Worm (Caenorhabditis elegans) whole organism, L2 larva: ENCODE data around the gene bus-18.

ENCODE experiments used
- C34F6.9 ChIP-seq: fragments of 150-350 bp; optimal IDR thresholded peaks from 2 replicates; lab custom pipeline; 2014; ENCODE audit warnings: missing biosample characterization, missing genetic modification characterization
- F13H6.1 ChIP-seq: sonication (generic microtip); optimal IDR thresholded peaks from 2 replicates; lab custom pipeline; 2016; ENCODE audit warnings: missing genetic modification characterization, missing compliant biosample characterization
- Y55F3AM.14 ChIP-seq: fragments of 200-800 bp; sonication (Bioruptor generic); optimal IDR thresholded peaks from 2 replicates; lab custom pipeline; 2018; ENCODE audit warnings: mild to moderate bottlenecking, missing genetic modification characterization, missing compliant biosample characterization
- ZK546.5 ChIP-seq: sonication (generic microtip); optimal IDR thresholded peaks from 2 replicates; lab custom pipeline; 2017; ENCODE audit warnings: missing biosample characterization, missing genetic modification characterization
- alr-1 ChIP-seq: fragments of 150-350 bp; optimal IDR thresholded peaks from 2 replicates; lab custom pipeline; 2014; ENCODE audit warnings: missing biosample characterization, missing genetic modification characterization
- aly-2 ChIP-seq: fragments of 150-350 bp; optimal IDR thresholded peaks from 2 replicates; lab custom pipeline; 2014; ENCODE audit warnings: missing biosample characterization, missing genetic modification characterization
- blmp-1 ChIP-seq: sonication (generic microtip); optimal IDR thresholded peaks from 2 replicates; lab custom pipeline; 2017; ENCODE audit warnings: missing genetic modification characterization, mild to moderate bottlenecking, missing compliant biosample characterization, antibody characterized with exemption, moderate library complexity; ENCODE audit not compliant: insufficient read depth
- crh-2 ChIP-seq: sonication (generic microtip); optimal IDR thresholded peaks from 2 replicates; lab custom pipeline; 2017; ENCODE audit warnings: missing biosample characterization, missing genetic modification characterization
- egl-27 ChIP-seq: sonication (generic microtip); optimal IDR thresholded peaks from 3 replicates; lab custom pipeline; 2017; ENCODE audit warnings: missing biosample characterization, missing genetic modification reagents, missing genetic modification characterization
- elt-1 ChIP-seq: fragments of 150-350 bp; optimal IDR thresholded peaks from 2 replicates; lab custom pipeline; 2014; ENCODE audit warnings: missing biosample characterization, missing genetic modification characterization
- elt-3 ChIP-seq: sonication (generic microtip); optimal IDR thresholded peaks from 2 replicates; lab custom pipeline; 2017; ENCODE audit warnings: missing biosample characterization, missing genetic modification characterization
- fos-1 ChIP-seq: fragments of 150-350 bp; optimal IDR thresholded peaks from 2 replicates; lab custom pipeline; 2014; ENCODE audit warnings: missing biosample characterization, missing genetic modification characterization
- gmeb-1 ChIP-seq: fragments of 150-350 bp; optimal IDR thresholded peaks from 2 replicates; lab custom pipeline; 2014; ENCODE audit warnings: missing biosample characterization, missing genetic modification characterization
- lin-13 ChIP-seq: fragments of 150-350 bp; optimal IDR thresholded peaks from 2 replicates; lab custom pipeline; 2014; ENCODE audit warnings: missing biosample characterization, missing genetic modification reagents, missing genetic modification characterization
- lin-39 ChIP-seq: fragments of 150-350 bp; optimal IDR thresholded peaks from 2 replicates; lab custom pipeline; 2014; ENCODE audit warnings: missing biosample characterization, missing genetic modification reagents, missing genetic modification characterization
- lsy-2 ChIP-seq, 2 experiments: fragments of 150-350 bp in 1 of 2; sonication (generic microtip) in 1 of 2; optimal IDR thresholded peaks; 2 replicates each; lab custom pipeline; 2014 to 2017; ENCODE audit warnings: missing biosample characterization in 2 of 2, missing genetic modification characterization in 2 of 2
- mab-5 ChIP-seq: fragments of 150-350 bp; optimal IDR thresholded peaks from 2 replicates; lab custom pipeline; 2014; ENCODE audit warnings: missing biosample characterization, missing genetic modification characterization
- mbf-1 ChIP-seq: sonication (generic microtip); optimal IDR thresholded peaks from 2 replicates; lab custom pipeline; 2017; ENCODE audit warnings: missing biosample characterization, missing genetic modification characterization
- mdl-1 ChIP-seq, 2 experiments: fragments of 150-350 bp in 1 of 2; sonication (generic microtip) in 1 of 2; optimal IDR thresholded peaks; 2 replicates each; lab custom pipeline; 2017; ENCODE audit warnings: missing biosample characterization in 2 of 2, missing genetic modification characterization in 2 of 2
- nhr-12 ChIP-seq: fragments of 150-350 bp; optimal IDR thresholded peaks from 2 replicates; lab custom pipeline; 2014; ENCODE audit warnings: missing biosample characterization, missing genetic modification characterization
- nhr-129 ChIP-seq: fragments of 150-350 bp; optimal IDR thresholded peaks from 2 replicates; lab custom pipeline; 2014; ENCODE audit warnings: missing biosample characterization, missing genetic modification characterization
- nhr-21 ChIP-seq: fragments of 150-350 bp; optimal IDR thresholded peaks from 2 replicates; lab custom pipeline; 2014; ENCODE audit warnings: missing biosample characterization, missing genetic modification characterization
- nhr-237 ChIP-seq: fragments of 150-350 bp; optimal IDR thresholded peaks from 2 replicates; lab custom pipeline; 2014; ENCODE audit warnings: missing biosample characterization, missing genetic modification characterization
- nhr-25 ChIP-seq: fragments of 150-350 bp; sonication (generic microtip); optimal IDR thresholded peaks from 3 replicates; lab custom pipeline; 2014; ENCODE audit warnings: missing biosample characterization, missing genetic modification characterization
- nhr-77 ChIP-seq: fragments of 150-350 bp; optimal IDR thresholded peaks from 2 replicates; lab custom pipeline; 2014; ENCODE audit warnings: missing biosample characterization, missing genetic modification characterization
- peb-1 ChIP-seq: fragments of 150-350 bp; optimal IDR thresholded peaks from 2 replicates; lab custom pipeline; 2014; ENCODE audit warnings: missing biosample characterization, missing genetic modification characterization
- sem-4 ChIP-seq: fragments of 150-350 bp; optimal IDR thresholded peaks from 2 replicates; lab custom pipeline; 2014; ENCODE audit warnings: missing biosample characterization, missing genetic modification reagents, missing genetic modification characterization
- skn-1 ChIP-seq: sonication (generic microtip); optimal IDR thresholded peaks from 2 replicates; lab custom pipeline; 2017; ENCODE audit warnings: missing biosample characterization, missing genetic modification characterization
- sma-3 ChIP-seq: sonication (generic microtip); optimal IDR thresholded peaks from 2 replicates; lab custom pipeline; 2016; ENCODE audit warnings: missing genetic modification reagents, missing genetic modification characterization, missing compliant biosample characterization
- sma-9 ChIP-seq, 2 experiments: fragments of 150-350 bp in 1 of 2; sonication (generic microtip) in 1 of 2; optimal IDR thresholded peaks; 2 replicates each; lab custom pipeline; 2014 to 2016; ENCODE audit warnings: missing genetic modification characterization in 2 of 2, mild to moderate bottlenecking in 1 of 2, missing biosample characterization in 1 of 2, missing compliant biosample characterization in 1 of 2, missing genetic modification reagents in 1 of 2, moderate library complexity in 1 of 2
- unc-39 ChIP-seq: fragments of 150-350 bp; optimal IDR thresholded peaks from 2 replicates; lab custom pipeline; 2014; ENCODE audit warnings: missing biosample characterization, missing genetic modification characterization
- unc-55 ChIP-seq: fragments of 150-350 bp; sonication (generic microtip); optimal IDR thresholded peaks from 3 replicates; lab custom pipeline; 2014; ENCODE audit warnings: missing biosample characterization, missing genetic modification reagents, missing genetic modification characterization
- unc-62 ChIP-seq: fragments of 150-350 bp; optimal IDR thresholded peaks from 2 replicates; lab custom pipeline; 2014; ENCODE audit warnings: missing biosample characterization, missing genetic modification reagents, missing genetic modification characterization
- ztf-4 ChIP-seq: fragments of 150-350 bp; optimal IDR thresholded peaks from 2 replicates; lab custom pipeline; 2014; ENCODE audit warnings: missing biosample characterization, missing genetic modification characterization

The bus-18 gene

ce11 chrV:11796343-11796742 lies 22.8 kb downstream of the bus-18 start:
- TF ChIP-seq gmeb-1 (tag; lab: Kevin White, UChicago) (no peak), nhr-25 (tag; lab: Kevin White, UChicago) (peak; percentile 53), blmp-1 (tag; lab: Kevin White, UChicago) (peak; percentile 2), unc-55 (no peak), nhr-21 (tag; lab: Kevin White, UChicago) (peak; percentile 13), skn-1 (no peak), sma-3 (GFP tag; lab: Kevin White, UChicago) (peak; percentile 17), crh-2 (peak; percentile 8), sma-9 (GFP tag; optimal IDR thresholded peaks at IDR 0.05; lab: Kevin White, UChicago) (peak; percentile 81), sma-9 (tag; optimal IDR thresholded peaks at IDR 0.05; lab: Kevin White, UChicago) (no peak)

ce11 chrV:11797272-11797855 lies 23.8 kb downstream of the bus-18 start:
- no peak for TF ChIP-seq unc-62 (GFP tag; lab: Kevin White, UChicago)
- TF ChIP-seq mdl-1 (tag; optimal IDR thresholded peaks at IDR 0.05; lab: Kevin White, UChicago): no peak
- TF ChIP-seq mbf-1: no peak
- no peak for TF ChIP-seq F13H6.1 (tag; lab: Kevin White, UChicago)
- TF ChIP-seq sma-9 (GFP tag; optimal IDR thresholded peaks at IDR 0.05; lab: Kevin White, UChicago): peak; percentile 70
- no peak for TF ChIP-seq sma-9 (tag; optimal IDR thresholded peaks at IDR 0.05; lab: Kevin White, UChicago)
- TF ChIP-seq C34F6.9: no peak
- TF ChIP-seq ZK546.5 (tag; lab: Kevin White, UChicago): no peak
- no peak for TF ChIP-seq peb-1 (tag; lab: Kevin White, UChicago)
- TF ChIP-seq elt-3 (tag; lab: Kevin White, UChicago): no peak
- TF ChIP-seq blmp-1 (tag; lab: Kevin White, UChicago): peak; percentile 50
- peak; percentile 6 for TF ChIP-seq crh-2
- TF ChIP-seq nhr-237: no peak
- TF ChIP-seq lin-13 (GFP tag; lab: Kevin White, UChicago): no peak
- TF ChIP-seq gmeb-1 (tag; lab: Kevin White, UChicago): no peak
- TF ChIP-seq nhr-129: no peak
- TF ChIP-seq nhr-12 (tag; lab: Kevin White, UChicago): no peak
- no peak for TF ChIP-seq lin-39
- TF ChIP-seq sem-4 (tag; lab: Kevin White, UChicago): no peak
- TF ChIP-seq fos-1 (tag; lab: Kevin White, UChicago): no peak
- peak; percentile 24 for TF ChIP-seq nhr-21 (tag; lab: Kevin White, UChicago)
- no peak for TF ChIP-seq unc-39
- TF ChIP-seq sma-3 (GFP tag; lab: Kevin White, UChicago): peak; percentile 13
- no peak for TF ChIP-seq alr-1 (tag; lab: Kevin White, UChicago)
- no peak for TF ChIP-seq skn-1
- TF ChIP-seq ztf-4 (tag; lab: Kevin White, UChicago): no peak
- peak; percentile 68 for TF ChIP-seq nhr-25 (tag; lab: Kevin White, UChicago)
- TF ChIP-seq aly-2 (tag; lab: Kevin White, UChicago): no peak

- TF ChIP-seq nhr-21 (tag; lab: Kevin White, UChicago) (no peak), nhr-129 (peak; percentile 49), mbf-1 (no peak)
Measured at ce11 chrV:11798320-11798719, 24.8 kb downstream of the bus-18 start.

ce11 chrV:11799252-11799822 lies 25.8 kb downstream of the bus-18 start:
- TF ChIP-seq nhr-129 (peak; percentile 14), elt-3 (tag; lab: Kevin White, UChicago) (no peak), elt-1 (tag; lab: Kevin White, UChicago) (no peak), sma-3 (GFP tag; lab: Kevin White, UChicago) (peak; percentile 97), egl-27 (tag; lab: Kevin White, UChicago) (peak; percentile 59), mdl-1 (tag; optimal IDR thresholded peaks at IDR 0.05; lab: Kevin White, UChicago) (peak; percentile 92 to 93), blmp-1 (tag; lab: Kevin White, UChicago) (peak; percentile 95), lsy-2 (tag; optimal IDR thresholded peaks at IDR 0.05; lab: Kevin White, UChicago) (peak in 1 of 2 experiments; percentile 51), gmeb-1 (tag; lab: Kevin White, UChicago) (peak; percentile 36), C34F6.9 (no peak), nhr-77 (tag; lab: Kevin White, UChicago) (no peak), sma-9 (GFP tag; optimal IDR thresholded peaks at IDR 0.05; lab: Kevin White, UChicago) (peak; percentile 99), sma-9 (tag; optimal IDR thresholded peaks at IDR 0.05; lab: Kevin White, UChicago) (peak; percentile 42), Y55F3AM.14 (peak; percentile 82), mab-5 (tag; lab: Kevin White, UChicago) (no peak), unc-39 (no peak), sem-4 (tag; lab: Kevin White, UChicago) (peak; percentile 82), nhr-21 (tag; lab: Kevin White, UChicago) (peak; percentile 98), F13H6.1 (tag; lab: Kevin White, UChicago) (peak; percentile 83), fos-1 (tag; lab: Kevin White, UChicago) (no peak), nhr-25 (tag; lab: Kevin White, UChicago) (peak; percentile 96), crh-2 (peak; percentile 65)
